Worm (Caenorhabditis elegans) whole organism, L2 larva: ENCODE results near the gene W02D7.5.

Experiments used
- ama-1 ChIP-seq: fragments of 150-350 bp; optimal IDR thresholded peaks from 2 replicates; lab custom pipeline; 2018; ENCODE audit warnings: inconsistent platforms
- egl-27 ChIP-seq: sonication (generic microtip); optimal IDR thresholded peaks from 3 replicates; lab custom pipeline; 2017; ENCODE audit warnings: missing biosample characterization, missing genetic modification reagents, missing genetic modification characterization
- nhr-10 ChIP-seq: sonication (generic microtip); optimal IDR thresholded peaks from 2 replicates; lab custom pipeline; 2017; ENCODE audit warnings: missing biosample characterization, missing genetic modification characterization
- nhr-12 ChIP-seq: fragments of 150-350 bp; optimal IDR thresholded peaks from 2 replicates; lab custom pipeline; 2014; ENCODE audit warnings: missing biosample characterization, missing genetic modification characterization

- TF ChIP-seq nhr-10 (tag; lab: Kevin White, UChicago), result no peak
- TF ChIP-seq ama-1 (lab: Kevin White, UChicago), result no peak
- TF ChIP-seq egl-27 (tag; lab: Kevin White, UChicago), result no peak
- TF ChIP-seq nhr-12, result no peak
Measured at ce11 chrV:8271395-8271794, 27.6 kb downstream of the W02D7.5 start.
